Worm (Caenorhabditis elegans): ENCODE measurements around the gene srx-74.

DNA sequence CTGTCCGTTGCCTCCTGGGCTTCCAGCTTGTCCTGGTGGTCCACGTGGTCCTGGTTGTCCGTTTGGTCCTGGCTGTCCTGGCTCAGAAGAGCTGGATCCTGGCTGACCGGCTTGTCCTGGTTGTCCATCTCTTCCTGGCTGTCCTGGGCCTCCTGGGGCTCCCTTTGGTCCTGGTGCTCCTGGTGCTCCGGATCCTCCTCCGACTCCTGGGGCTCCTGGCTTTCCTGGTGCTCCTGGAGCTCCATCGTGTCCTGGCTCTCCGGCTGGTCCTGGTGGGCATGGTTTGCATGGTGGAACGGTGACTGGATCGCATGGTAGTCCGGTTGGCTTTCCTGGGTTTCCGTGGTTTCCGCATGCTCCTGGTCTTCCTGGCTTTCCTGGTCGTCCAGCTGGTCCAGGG, 9.2 kb downstream of the srx-74 start:
- TF ChIP-seq hmbx-1 (tag; optimal IDR thresholded peaks at IDR 0.05) (no peak), tbx-37 (GFP tag; conservative IDR thresholded peaks at IDR 0.05) (no peak), ceh-36 (tag; optimal IDR thresholded peaks at IDR 0.05) (no peak), hnd-1 (tag; optimal IDR thresholded peaks at IDR 0.05) (no peak), ets-7 (tag; optimal IDR thresholded peaks at IDR 0.05) (no peak), flt-1 (GFP tag; IDR thresholded peaks at IDR 0.05) (no peak)
